Worm (Caenorhabditis elegans) whole organism, late embryonic: ENCODE results near the gene scl-12.

Experiments
- K02D7.2 ChIP-seq: sonication (generic microtip); optimal IDR thresholded peaks from 2 replicates; lab custom pipeline; 2017; ENCODE audit warnings: mild to moderate bottlenecking, missing genetic modification characterization, missing compliant biosample characterization
- K09A11.1 ChIP-seq: sonication (generic microtip); optimal IDR thresholded peaks from 2 replicates; lab custom pipeline; 2017; ENCODE audit warnings: antibody characterized with exemption, mild to moderate bottlenecking, missing genetic modification characterization, missing compliant biosample characterization; ENCODE audit not compliant: insufficient read depth
- ahr-1 ChIP-seq: sonication (generic microtip); optimal IDR thresholded peaks from 2 replicates; lab custom pipeline; 2016; ENCODE audit warnings: missing genetic modification characterization, missing compliant biosample characterization
- ceh-19 ChIP-seq: fragments of 200-800 bp; sonication (Bioruptor generic); optimal IDR thresholded peaks from 2 replicates; lab custom pipeline; 2018; ENCODE audit warnings: mild to moderate bottlenecking, missing genetic modification characterization, missing compliant biosample characterization
- ceh-22 ChIP-seq: sonication (generic microtip); optimal IDR thresholded peaks from 2 replicates; lab custom pipeline; 2017; ENCODE audit warnings: missing biosample characterization, missing genetic modification characterization
- ceh-24 ChIP-seq: sonication (generic microtip); optimal IDR thresholded peaks from 2 replicates; lab custom pipeline; 2016; ENCODE audit warnings: mild to moderate bottlenecking, missing genetic modification characterization, missing compliant biosample characterization
- ceh-30 ChIP-seq: fragments of 150-350 bp; optimal IDR thresholded peaks from 2 replicates; lab custom pipeline; 2014; ENCODE audit warnings: missing biosample characterization, missing genetic modification characterization
- ceh-31 ChIP-seq: sonication (generic microtip); optimal IDR thresholded peaks from 2 replicates; lab custom pipeline; 2016; ENCODE audit warnings: missing genetic modification characterization, missing compliant biosample characterization
- ceh-45 ChIP-seq: fragments of 200-800 bp; sonication (Bioruptor generic); IDR thresholded peaks from 2 replicates; pipeline ENCODE4 v1.3.6; 2022; ENCODE audit warnings: missing genetic modification reagents, missing genetic modification characterization, missing compliant biosample characterization
- ceh-48 ChIP-seq: sonication (generic microtip); optimal IDR thresholded peaks from 2 replicates; lab custom pipeline; 2016; ENCODE audit warnings: missing genetic modification characterization, inconsistent platforms, missing compliant biosample characterization
- ceh-6 ChIP-seq: fragments of 200-800 bp; sonication (Bioruptor generic); optimal IDR thresholded peaks from 2 replicates; lab custom pipeline; 2018; ENCODE audit warnings: mild to moderate bottlenecking, missing genetic modification characterization, missing compliant biosample characterization
- ceh-9 ChIP-seq: sonication (generic microtip); optimal IDR thresholded peaks from 2 replicates; lab custom pipeline; 2016; ENCODE audit warnings: mild to moderate bottlenecking, missing genetic modification characterization, inconsistent platforms, missing compliant biosample characterization
- dve-1 ChIP-seq: sonication (generic microtip); optimal IDR thresholded peaks from 2 replicates; lab custom pipeline; 2017; ENCODE audit warnings: antibody characterized with exemption, mild to moderate bottlenecking, missing genetic modification characterization, missing compliant biosample characterization
- elt-4 ChIP-seq: sonication (generic microtip); optimal IDR thresholded peaks from 2 replicates; lab custom pipeline; 2016; ENCODE audit warnings: missing genetic modification characterization, missing compliant biosample characterization
- ets-4 ChIP-seq: sonication (generic microtip); optimal IDR thresholded peaks from 2 replicates; lab custom pipeline; 2016; ENCODE audit warnings: missing genetic modification characterization, missing compliant biosample characterization
- eyg-1 ChIP-seq: sonication (generic microtip); optimal IDR thresholded peaks from 2 replicates; lab custom pipeline; 2016; ENCODE audit warnings: missing genotype, missing genetic modification characterization, missing compliant biosample characterization
- fax-1 ChIP-seq: sonication (generic microtip); optimal IDR thresholded peaks from 2 replicates; lab custom pipeline; 2016; ENCODE audit warnings: missing genotype, missing genetic modification characterization, missing compliant biosample characterization
- fkh-6 ChIP-seq: sonication (generic microtip); optimal IDR thresholded peaks from 2 replicates; lab custom pipeline; 2016; ENCODE audit warnings: missing genetic modification characterization, missing compliant biosample characterization
- hlh-30 ChIP-seq: sonication (generic microtip); optimal IDR thresholded peaks from 2 replicates; lab custom pipeline; 2017; ENCODE audit warnings: antibody characterized with exemption, missing genetic modification characterization, missing compliant biosample characterization; ENCODE audit not compliant: insufficient read depth
- hlh-6 ChIP-seq: sonication (generic microtip); optimal IDR thresholded peaks from 2 replicates; lab custom pipeline; 2016; ENCODE audit warnings: missing genotype, missing genetic modification characterization, missing compliant biosample characterization
- mec-3 ChIP-seq: sonication (generic microtip); optimal IDR thresholded peaks from 2 replicates; lab custom pipeline; 2016; ENCODE audit warnings: borderline replicate concordance, missing genetic modification characterization, missing compliant biosample characterization
- nfya-1 ChIP-seq: sonication (generic microtip); optimal IDR thresholded peaks from 2 replicates; lab custom pipeline; 2017; ENCODE audit warnings: missing genetic modification characterization, mild to moderate bottlenecking, missing compliant biosample characterization, antibody characterized with exemption, moderate library complexity
- nhr-11 ChIP-seq: fragments of 150-350 bp; optimal IDR thresholded peaks from 2 replicates; lab custom pipeline; 2014; ENCODE audit warnings: missing biosample characterization, missing genetic modification characterization
- npax-4 ChIP-seq: sonication (generic microtip); optimal IDR thresholded peaks from 2 replicates; lab custom pipeline; 2016; ENCODE audit warnings: missing genetic modification characterization, missing compliant biosample characterization
- odd-2 ChIP-seq: sonication (generic microtip); optimal IDR thresholded peaks from 2 replicates; lab custom pipeline; 2017; ENCODE audit warnings: antibody characterized with exemption, mild to moderate bottlenecking, missing genetic modification characterization, missing compliant biosample characterization
- pat-9 ChIP-seq: fragments of 200-800 bp; sonication (Bioruptor generic); optimal IDR thresholded peaks from 2 replicates; lab custom pipeline; 2018; ENCODE audit warnings: mild to moderate bottlenecking, missing genetic modification characterization, moderate library complexity, missing compliant biosample characterization
- pqm-1 ChIP-seq: sonication (generic microtip); optimal IDR thresholded peaks from 2 replicates; lab custom pipeline; 2016; ENCODE audit warnings: missing genetic modification characterization, missing compliant biosample characterization
- pros-1 ChIP-seq: fragments of 150-350 bp; optimal IDR thresholded peaks from 2 replicates; lab custom pipeline; 2014; ENCODE audit warnings: missing biosample characterization, missing genetic modification reagents, missing genetic modification characterization
- ref-2 ChIP-seq: sonication (generic microtip); optimal IDR thresholded peaks from 2 replicates; lab custom pipeline; 2016; ENCODE audit warnings: missing genetic modification characterization, missing compliant biosample characterization
- sdc-2 ChIP-seq: sonication (generic microtip); optimal IDR thresholded peaks from 2 replicates; lab custom pipeline; 2016; ENCODE audit warnings: missing genotype, missing genetic modification characterization, missing compliant biosample characterization
- sox-4 ChIP-seq: sonication (generic microtip); optimal IDR thresholded peaks from 2 replicates; lab custom pipeline; 2017; ENCODE audit warnings: mild to moderate bottlenecking, missing genetic modification characterization, inconsistent platforms, missing compliant biosample characterization
- syd-9 ChIP-seq: sonication (generic microtip); optimal IDR thresholded peaks from 2 replicates; lab custom pipeline; 2016; ENCODE audit warnings: mild to moderate bottlenecking, missing genetic modification characterization, moderate library complexity, missing compliant biosample characterization
- tbx-2 ChIP-seq: sonication (generic microtip); optimal IDR thresholded peaks from 2 replicates; lab custom pipeline; 2016; ENCODE audit warnings: missing genetic modification characterization, missing compliant biosample characterization
- unc-3 ChIP-seq, 2 experiments: fragments of 200-800 bp in 1 of 2; sonication (Bioruptor generic) in 1 of 2; sonication (generic microtip) in 1 of 2; conservative IDR thresholded peaks in 1 of 2; optimal IDR thresholded peaks in 1 of 2; 2 replicates each; pipeline versions ENCODE4 v1.3.6 to Lab custom; 2016 to 2022; ENCODE audit warnings: missing compliant biosample characterization in 2 of 2, missing genetic modification characterization in 2 of 2, missing genetic modification reagents in 1 of 2
- unc-55 ChIP-seq: sonication (generic microtip); optimal IDR thresholded peaks from 2 replicates; lab custom pipeline; 2017; ENCODE audit warnings: missing biosample characterization, missing genetic modification reagents, missing genetic modification characterization
- unc-86 ChIP-seq: sonication (generic microtip); optimal IDR thresholded peaks from 2 replicates; lab custom pipeline; 2016; ENCODE audit warnings: missing genetic modification characterization, missing compliant biosample characterization
- zip-5 ChIP-seq: sonication (generic microtip); optimal IDR thresholded peaks from 2 replicates; lab custom pipeline; 2016; ENCODE audit warnings: missing genetic modification characterization, missing compliant biosample characterization

Gene scl-12

ce11 chrV:3788538-3788937 is 23.9 kb upstream of the scl-12 start:
- TF ChIP-seq fkh-6 (no peak), ceh-48 (tag; lab: Kevin White, UChicago) (no peak), ceh-19 (GFP tag; lab: Kevin White, UChicago) (no peak), pros-1 (tag; lab: Kevin White, UChicago) (no peak), nhr-11 (tag; lab: Kevin White, UChicago) (no peak), zip-5 (tag; lab: Kevin White, UChicago) (no peak), ceh-22 (tag; lab: Kevin White, UChicago) (no peak), dve-1 (no peak)

ce11 chrV:3789770-3790169 is 22.6 kb upstream of the scl-12 start, which contains the start of gene R08F11.7:
Gene R08F11.7 (plus strand): TSS chrV:3790070.
- TF ChIP-seq tbx-2 (tag; lab: Kevin White, UChicago): no peak
- TF ChIP-seq ceh-24 (tag; lab: Kevin White, UChicago): no peak
- no peak for TF ChIP-seq zip-5 (tag; lab: Kevin White, UChicago)
- TF ChIP-seq npax-4 (tag; lab: Kevin White, UChicago): no peak

ce11 chrV:3790424-3790823 is 22.0 kb upstream of the scl-12 start:
- no peak for TF ChIP-seq ahr-1
- no peak for TF ChIP-seq K02D7.2 (tag; lab: Kevin White, UChicago)
- TF ChIP-seq K09A11.1 (tag; lab: Kevin White, UChicago): no peak
- TF ChIP-seq hlh-6 (tag; lab: Kevin White, UChicago): no peak
- TF ChIP-seq pat-9 (tag; lab: Kevin White, UChicago): no peak
- TF ChIP-seq hlh-30 (tag; lab: Kevin White, UChicago): no peak
- no peak for TF ChIP-seq sdc-2 (tag; lab: Kevin White, UChicago)
- no peak for TF ChIP-seq ceh-31 (tag; lab: Kevin White, UChicago)
- no peak for TF ChIP-seq pqm-1
- TF ChIP-seq tbx-2 (tag; lab: Kevin White, UChicago): no peak
- no peak for TF ChIP-seq ceh-6
- TF ChIP-seq sox-4 (tag; lab: Kevin White, UChicago): no peak
- no peak for TF ChIP-seq unc-86 (tag; lab: Kevin White, UChicago)
- TF ChIP-seq ets-4 (tag; lab: Kevin White, UChicago): no peak

ce11 chrV:3799737-3800136 is 12.7 kb upstream of the scl-12 start:
- TF ChIP-seq eyg-1 (tag; lab: Kevin White, UChicago) (no peak), unc-3 (GFP tag; conservative IDR thresholded peaks at IDR 0.05; lab: Robert Waterston, UW) (no peak), unc-3 (tag; optimal IDR thresholded peaks at IDR 0.05; lab: Kevin White, UChicago) (no peak), elt-4 (tag; lab: Kevin White, UChicago) (no peak), ceh-48 (tag; lab: Kevin White, UChicago) (no peak), ceh-30 (tag; lab: Kevin White, UChicago) (no peak), syd-9 (tag; lab: Kevin White, UChicago) (no peak), fax-1 (no peak), ceh-22 (tag; lab: Kevin White, UChicago) (no peak), odd-2 (tag; lab: Kevin White, UChicago) (no peak), mec-3 (no peak), unc-55 (GFP tag; lab: Kevin White, UChicago) (no peak), nfya-1 (tag; lab: Kevin White, UChicago) (no peak), hlh-6 (tag; lab: Kevin White, UChicago) (no peak), zip-5 (tag; lab: Kevin White, UChicago) (no peak), ref-2 (tag; lab: Kevin White, UChicago) (no peak), ceh-9 (tag; lab: Kevin White, UChicago) (no peak), ceh-45 (no peak)
